Fruit fly (Drosophila melanogaster) whole organism, wandering third instar larva: Measurements from ENCODE around the gene Rph.

Source experiments
- Abd-B ChIP-seq: fragments of >200 bp; optimal IDR thresholded peaks from 2 replicates; lab custom pipeline; 2017; ENCODE audit warnings: missing biosample characterization, missing genetic modification characterization
- CG32264 ChIP-seq: fragments of 200-800 bp; sonication (Bioruptor generic); optimal IDR thresholded peaks from 2 replicates; lab custom pipeline; 2016; ENCODE audit warnings: missing biosample characterization, missing genetic modification characterization
- Dfd ChIP-seq: fragments of >200 bp; optimal IDR thresholded peaks from 2 replicates; lab custom pipeline; 2017; ENCODE audit warnings: missing biosample characterization, missing genetic modification characterization
- GATAd ChIP-seq: sonication (Bioruptor generic); optimal IDR thresholded peaks from 2 replicates; lab custom pipeline; 2016; ENCODE audit warnings: missing biosample characterization, missing genetic modification characterization
- HLH106 ChIP-seq: fragments of 200-800 bp; optimal IDR thresholded peaks from 3 replicates; lab custom pipeline; 2019; ENCODE audit warnings: missing biosample characterization, mild to moderate bottlenecking, missing genetic modification characterization, moderate library complexity
- Hnf4 ChIP-seq: fragments of 200-800 bp; sonication (Bioruptor generic); optimal IDR thresholded peaks from 2 replicates; lab custom pipeline; 2016; ENCODE audit warnings: missing biosample characterization, mild to moderate bottlenecking, missing genetic modification characterization
- Hr78 ChIP-seq: fragments of >200 bp; optimal IDR thresholded peaks from 2 replicates; lab custom pipeline; 2017; ENCODE audit warnings: missing biosample characterization, missing genetic modification characterization
- Jra ChIP-seq: sonication (Bioruptor generic); optimal IDR thresholded peaks from 2 replicates; lab custom pipeline; 2016; ENCODE audit warnings: missing biosample characterization, missing genetic modification characterization
- Mio ChIP-seq: sonication (Bioruptor generic); optimal IDR thresholded peaks from 2 replicates; lab custom pipeline; 2016; ENCODE audit warnings: missing biosample characterization, missing genetic modification characterization
- Myc ChIP-seq: fragments of >200 bp; optimal IDR thresholded peaks from 2 replicates; lab custom pipeline; 2017
- N ChIP-seq: fragments of >200 bp; optimal IDR thresholded peaks from 2 replicates; lab custom pipeline; 2018; ENCODE audit warnings: missing biosample characterization, missing external identifiers, missing genetic modification characterization
- Rel ChIP-seq, 2 experiments: fragments of 200-800 bp; sonication (Bioruptor generic) in 1 of 2; optimal IDR thresholded peaks; 2 replicates in 1 of 2; 3 replicates in 1 of 2; lab custom pipeline; 2016 to 2019; ENCODE audit warnings: mild to moderate bottlenecking in 2 of 2, missing biosample characterization in 2 of 2, missing genetic modification characterization in 2 of 2, moderate library complexity in 1 of 2
- Sp1 ChIP-seq: fragments of 200-800 bp; sonication (Bioruptor generic); optimal IDR thresholded peaks from 3 replicates; lab custom pipeline; 2019; ENCODE audit warnings: missing biosample characterization, mild to moderate bottlenecking, missing genetic modification characterization, moderate library complexity
- Vsx2 ChIP-seq: fragments of 200-300, 225-300 bp; sonication (Bioruptor generic); optimal IDR thresholded peaks from 2 replicates; lab custom pipeline; 2018; ENCODE audit warnings: missing biosample characterization, missing genetic modification characterization; ENCODE audit not compliant: partially characterized antibody
- dmrt93B ChIP-seq: fragments of 200-800 bp; sonication (Bioruptor generic); optimal IDR thresholded peaks from 2 replicates; lab custom pipeline; 2018; ENCODE audit warnings: missing biosample characterization, mild to moderate bottlenecking, missing genetic modification characterization
- dsf ChIP-seq: sonication (Bioruptor generic); optimal IDR thresholded peaks from 2 replicates; lab custom pipeline; 2016; ENCODE audit warnings: missing biosample characterization, missing genetic modification characterization, borderline replicate concordance
- ey ChIP-seq: fragments of 200-800 bp; sonication (Bioruptor generic); optimal IDR thresholded peaks from 2 replicates; lab custom pipeline; 2016; ENCODE audit warnings: missing biosample characterization, missing genetic modification characterization
- foxo ChIP-seq, 2 experiments: fragments of 200-800 bp; sonication (Bioruptor generic); optimal IDR thresholded peaks; 2 replicates in 1 of 2; 3 replicates in 1 of 2; lab custom pipeline; 2016 to 2017; ENCODE audit warnings: missing biosample characterization in 2 of 2, missing genetic modification characterization in 2 of 2
- fru ChIP-seq: fragments of 200-800 bp; sonication (Bioruptor generic); optimal IDR thresholded peaks from 3 replicates; lab custom pipeline; 2016; ENCODE audit warnings: missing biosample characterization, mild to moderate bottlenecking, missing genetic modification characterization
- h ChIP-seq: fragments of 200-800 bp; sonication (Bioruptor generic); optimal IDR thresholded peaks from 3 replicates; lab custom pipeline; 2016; ENCODE audit warnings: missing biosample characterization, mild to moderate bottlenecking, missing genetic modification characterization
- jim ChIP-seq: fragments of 175-275, 200-325 bp; sonication (Bioruptor generic); optimal IDR thresholded peaks from 2 replicates; lab custom pipeline; 2016; ENCODE audit warnings: missing biosample characterization, mild to moderate bottlenecking, missing genetic modification characterization
- lola ChIP-seq: fragments of >200 bp; optimal IDR thresholded peaks from 2 replicates; lab custom pipeline; 2017; ENCODE audit warnings: missing biosample characterization, missing genetic modification characterization
- psq ChIP-seq: fragments of 200-800 bp; sonication (Bioruptor generic); optimal IDR thresholded peaks from 3 replicates; lab custom pipeline; 2017; ENCODE audit warnings: missing biosample characterization, mild to moderate bottlenecking, missing genetic modification characterization, moderate library complexity
- rgr ChIP-seq: fragments of 200-800 bp; sonication (Bioruptor generic); optimal IDR thresholded peaks from 3 replicates; lab custom pipeline; 2016; ENCODE audit warnings: missing biosample characterization, mild to moderate bottlenecking, missing genetic modification characterization
- sage ChIP-seq: fragments of 200-800 bp; sonication (Bioruptor generic); optimal IDR thresholded peaks from 2 replicates; lab custom pipeline; 2016; ENCODE audit warnings: missing biosample characterization, mild to moderate bottlenecking, missing genetic modification characterization
- usp ChIP-seq: fragments of >200 bp; optimal IDR thresholded peaks from 2 replicates; lab custom pipeline; 2017; ENCODE audit warnings: missing biosample characterization, missing genetic modification characterization
- woc ChIP-seq: sonication (Bioruptor generic); optimal IDR thresholded peaks from 2 replicates; lab custom pipeline; 2016; ENCODE audit warnings: missing biosample characterization, mild to moderate bottlenecking, missing genetic modification characterization

Rph gene

dm6 chrX:10744773-10745589, 12.5 kb downstream of the Rph start, which contains the start of gene stx (continued):
- TF ChIP-seq Hnf4 (peak; percentile 41), CG32264 (GFP tag; lab: Kevin White, UChicago) (no peak), Rel (GFP tag; optimal IDR thresholded peaks at IDR 0.05; lab: Kevin White, UChicago) (no peak), Rel (tag; optimal IDR thresholded peaks at IDR 0.05; lab: Kevin White, UChicago) (peak; percentile 91), Hr78 (GFP tag; lab: Kevin White, UChicago) (no peak), N (no peak), Vsx2 (no peak), usp (GFP tag; lab: Kevin White, UChicago) (no peak), HLH106 (tag; lab: Kevin White, UChicago) (peak; percentile 7), dsf (GFP tag; lab: Kevin White, UChicago) (peak; percentile 34), sage (GFP tag; lab: Kevin White, UChicago) (no peak), h (GFP tag; lab: Kevin White, UChicago) (peak; percentile 6), Mio (GFP tag; lab: Kevin White, UChicago) (no peak)

dm6 chrX:10744315-10744767, 13.1 kb downstream of the Rph start, which contains the start of gene ras:
TSS of gene ras (plus strand) at chrX:10744502.
- TF ChIP-seq Vsx2 = no peak
- no peak for TF ChIP-seq Rel (GFP tag; optimal IDR thresholded peaks at IDR 0.05; lab: Kevin White, UChicago)
- no peak for TF ChIP-seq Rel (tag; optimal IDR thresholded peaks at IDR 0.05; lab: Kevin White, UChicago)
- TF ChIP-seq usp (GFP tag; lab: Kevin White, UChicago) = no peak
- no peak for TF ChIP-seq GATAd (GFP tag; lab: Kevin White, UChicago)
- no peak for TF ChIP-seq ey (GFP tag; lab: Kevin White, UChicago)

- TF ChIP-seq Dfd (peak; percentile 69), Rel (GFP tag; optimal IDR thresholded peaks at IDR 0.05; lab: Kevin White, UChicago) (no peak), Rel (tag; optimal IDR thresholded peaks at IDR 0.05; lab: Kevin White, UChicago) (no peak)
- TF ChIP-seq, all 38 proteins: peak for 1
These were observed 13.6 kb downstream of the Rph start for dm6 chrX:10743825-10744224.

dm6 chrX:10742578-10742976, 14.9 kb downstream of the Rph start:
- TF ChIP-seq Myc (lab: Kevin White, UChicago) = no peak
- TF ChIP-seq usp (GFP tag; lab: Kevin White, UChicago) = no peak
- no peak for TF ChIP-seq dsf (GFP tag; lab: Kevin White, UChicago)
- no peak for TF ChIP-seq rgr
- TF ChIP-seq jim = no peak
- TF ChIP-seq Vsx2 = no peak
- no peak for TF ChIP-seq dmrt93B (GFP tag; lab: Kevin White, UChicago)

dm6 chrX:10741754-10742577, 15.5 kb downstream of the Rph start:
- TF ChIP-seq foxo (GFP tag; optimal IDR thresholded peaks at IDR 0.05; lab: Kevin White, UChicago) = no peak
- TF ChIP-seq Sp1 (GFP tag; lab: Kevin White, UChicago) = peak; percentile 35
- peak; percentile 21 for TF ChIP-seq fru (GFP tag; lab: Kevin White, UChicago)
- TF ChIP-seq Hr78 (GFP tag; lab: Kevin White, UChicago) = no peak
- TF ChIP-seq Hnf4 = peak; percentile 7
- peak; percentile 88 for TF ChIP-seq psq (GFP tag; lab: Kevin White, UChicago)
- TF ChIP-seq Jra (GFP tag; lab: Kevin White, UChicago) = peak; percentile 25
- no peak for TF ChIP-seq Myc (lab: Kevin White, UChicago)
- no peak for TF ChIP-seq lola (GFP tag; lab: Kevin White, UChicago)

- TF ChIP-seq psq (GFP tag; lab: Kevin White, UChicago) (no peak), Abd-B (GFP tag; lab: Kevin White, UChicago) (no peak), fru (GFP tag; lab: Kevin White, UChicago) (peak; percentile 34), foxo (GFP tag; optimal IDR thresholded peaks at IDR 0.05; lab: Kevin White, UChicago) (peak in 1 of 2 experiments; percentile 46), Hr78 (GFP tag; lab: Kevin White, UChicago) (no peak), HLH106 (tag; lab: Kevin White, UChicago) (peak; percentile 42), Mio (GFP tag; lab: Kevin White, UChicago) (no peak), woc (GFP tag; lab: Kevin White, UChicago) (peak; percentile 10), Sp1 (GFP tag; lab: Kevin White, UChicago) (peak; percentile 49)
These were observed 16.4 kb downstream of the Rph start for dm6 chrX:10740953-10741500.
